Worm (Caenorhabditis elegans) whole organism, L3 larva: Measurements from ENCODE around the gene T23F11.11.

Experiments
- mml-1 ChIP-seq: fragments of 150-350 bp; sonication (generic microtip); optimal IDR thresholded peaks from 3 replicates; lab custom pipeline; 2014; ENCODE audit warnings: missing biosample characterization, missing genetic modification characterization
- nhr-12 ChIP-seq: fragments of 150-350 bp; optimal IDR thresholded peaks from 2 replicates; lab custom pipeline; 2014; ENCODE audit warnings: missing biosample characterization, missing genetic modification characterization
- unc-62 ChIP-seq: fragments of 150-350 bp; sonication (generic microtip); optimal IDR thresholded peaks from 4 replicates; lab custom pipeline; 2014; ENCODE audit warnings: missing biosample characterization, missing genetic modification reagents, missing genetic modification characterization
- zag-1 ChIP-seq: fragments of 150-350 bp; optimal IDR thresholded peaks from 2 replicates; lab custom pipeline; 2014; ENCODE audit warnings: missing biosample characterization, missing genetic modification characterization

DNA sequence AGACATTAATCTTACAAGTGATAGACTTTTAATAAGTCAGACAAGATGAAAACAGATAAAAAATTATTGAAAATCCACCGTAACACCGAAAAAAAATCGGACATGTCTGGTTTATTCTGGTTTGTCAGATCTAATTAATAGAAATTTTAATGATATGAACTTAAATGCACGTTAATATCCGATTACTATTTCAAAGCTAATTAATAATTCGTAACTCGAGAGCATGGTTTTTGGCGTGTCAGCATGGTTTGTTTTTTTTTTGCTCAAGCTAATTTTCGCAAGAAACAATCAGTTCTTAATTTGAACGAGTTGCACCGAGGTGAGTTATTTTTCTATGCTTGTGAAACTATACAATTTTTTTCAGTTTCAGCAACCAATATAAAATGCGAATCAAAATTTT, 36.4 kb downstream of the T23F11.11 start, which contains the start of gene clec-153:
- no peak for TF ChIP-seq unc-62 (GFP tag; lab: Kevin White, UChicago)
- TF ChIP-seq nhr-12 (tag; lab: Kevin White, UChicago): no peak
- no peak for TF ChIP-seq zag-1 (tag; lab: Kevin White, UChicago)
- TF ChIP-seq mml-1 (tag; lab: Kevin White, UChicago): no peak
